Fruit fly (Drosophila melanogaster): ENCODE results near the gene stumps.

stumps gene

DNA sequence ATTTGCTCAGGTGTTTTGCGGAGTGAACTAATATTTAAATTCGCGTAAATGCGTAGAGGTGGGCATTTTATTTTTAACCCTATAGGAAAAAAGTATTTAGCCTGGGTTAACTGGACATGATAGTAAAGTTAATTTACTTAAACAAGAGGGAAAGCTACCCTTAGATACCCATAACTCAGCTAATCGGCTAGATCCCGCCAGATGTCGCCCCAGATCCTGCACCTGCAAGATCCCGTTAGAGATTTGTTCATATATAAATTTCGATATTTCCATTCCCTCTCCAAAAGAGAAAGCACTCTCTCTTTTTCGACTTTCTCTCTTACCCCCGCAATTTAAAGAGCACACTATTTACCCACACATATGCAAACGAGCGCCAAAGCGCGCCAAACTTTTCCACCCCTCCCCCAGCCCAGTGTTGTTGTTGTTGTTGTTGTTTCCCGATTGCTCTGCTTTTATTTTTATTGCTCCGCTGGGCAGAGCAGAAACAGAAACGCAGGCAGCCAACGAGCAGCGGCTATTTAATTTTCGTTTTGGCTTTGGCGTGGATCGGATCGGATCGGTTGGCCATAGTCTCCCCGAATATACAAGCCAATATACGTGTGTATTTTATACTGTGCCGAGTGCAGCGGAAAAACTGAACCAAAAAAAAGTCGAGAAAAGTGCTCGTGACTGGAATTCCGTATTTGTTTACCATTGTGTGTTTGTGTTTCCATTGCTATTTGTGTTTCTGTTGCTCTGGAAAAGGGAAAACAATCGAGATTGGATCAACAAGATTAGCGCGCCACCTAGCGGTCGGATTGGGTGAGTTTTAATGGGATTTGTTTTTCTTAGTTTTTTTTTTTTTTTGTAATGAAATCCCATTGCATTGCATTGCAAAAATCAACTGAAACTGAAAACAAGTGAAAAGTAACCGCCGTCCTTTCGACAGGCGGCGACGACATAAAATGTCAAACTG, at the start of gene stumps:
Gene stumps (plus strand): TSS at position 526 of the 955 bp plus-strand sequence.
- TF ChIP-seq CG8478 (optimal IDR thresholded peaks at IDR 0.05) (no peak), CTCF (optimal IDR thresholded peaks at IDR 0.05) (peak; percentile 76 to 81)

DNA sequence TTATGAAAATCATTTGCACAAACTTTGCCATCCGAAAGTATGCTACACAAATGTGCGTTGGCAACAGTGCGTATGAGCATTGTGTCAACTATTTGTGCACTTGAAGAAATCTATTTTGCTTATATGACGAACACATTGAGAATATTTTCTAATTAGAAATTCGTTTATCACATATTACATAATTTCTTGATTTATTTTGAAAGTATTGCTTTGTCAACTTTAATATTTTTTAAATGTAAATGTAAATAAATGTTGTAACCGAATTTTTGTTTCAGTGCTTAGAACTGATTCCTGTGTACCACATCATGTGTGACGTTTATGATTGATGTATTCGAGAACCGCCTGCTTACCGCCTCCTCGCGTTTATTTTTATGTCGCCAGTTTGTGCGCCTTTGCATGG, 35.0 kb upstream of the stumps start:
- TF ChIP-seq CTCF (optimal IDR thresholded peaks at IDR 0.05): no peak
- TF ChIP-seq CG8478 (optimal IDR thresholded peaks at IDR 0.05): no peak

DNA sequence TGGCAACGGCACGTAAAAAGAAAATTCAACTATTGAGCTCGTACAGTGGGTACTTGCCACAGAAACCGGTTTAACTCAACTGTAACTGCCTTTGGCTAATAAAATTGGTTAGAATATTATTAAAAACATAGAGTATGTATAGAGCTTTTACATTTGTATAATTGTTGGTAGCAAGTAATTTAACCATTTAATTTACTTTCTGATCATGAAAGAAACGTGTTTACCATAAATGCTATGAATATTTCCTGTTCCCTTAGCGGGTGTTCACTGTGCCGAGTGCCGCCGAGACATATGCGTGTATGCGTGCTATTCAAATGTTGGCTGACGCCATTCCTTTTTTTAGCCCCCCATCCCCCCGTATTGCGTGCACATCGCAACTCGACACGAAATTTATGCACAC, 28.3 kb upstream of the stumps start:
- no peak for TF ChIP-seq CG8478 (optimal IDR thresholded peaks at IDR 0.05)
- TF ChIP-seq CTCF (optimal IDR thresholded peaks at IDR 0.05): no peak

DNA sequence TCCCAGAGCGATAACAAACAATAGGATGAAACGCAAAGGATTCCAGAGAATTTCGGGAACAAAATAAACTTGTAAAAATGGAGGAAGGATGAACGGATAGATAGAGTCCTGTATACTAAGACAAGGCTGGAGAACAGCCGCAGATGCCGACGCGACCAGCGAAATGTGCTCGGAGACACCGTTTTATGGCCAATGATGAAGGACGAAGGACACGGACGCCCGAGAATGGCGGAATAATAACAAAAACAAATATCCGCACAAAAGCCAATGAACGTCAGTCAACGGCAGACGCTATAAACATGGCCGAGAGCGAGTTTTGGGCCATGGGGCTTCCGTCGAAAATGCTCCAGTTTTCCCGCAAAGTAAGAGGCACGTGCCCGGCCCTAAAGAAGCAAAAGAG, 22.0 kb upstream of the stumps start:
- TF ChIP-seq CTCF (optimal IDR thresholded peaks at IDR 0.05) (no peak), CG8478 (optimal IDR thresholded peaks at IDR 0.05) (no peak)

DNA sequence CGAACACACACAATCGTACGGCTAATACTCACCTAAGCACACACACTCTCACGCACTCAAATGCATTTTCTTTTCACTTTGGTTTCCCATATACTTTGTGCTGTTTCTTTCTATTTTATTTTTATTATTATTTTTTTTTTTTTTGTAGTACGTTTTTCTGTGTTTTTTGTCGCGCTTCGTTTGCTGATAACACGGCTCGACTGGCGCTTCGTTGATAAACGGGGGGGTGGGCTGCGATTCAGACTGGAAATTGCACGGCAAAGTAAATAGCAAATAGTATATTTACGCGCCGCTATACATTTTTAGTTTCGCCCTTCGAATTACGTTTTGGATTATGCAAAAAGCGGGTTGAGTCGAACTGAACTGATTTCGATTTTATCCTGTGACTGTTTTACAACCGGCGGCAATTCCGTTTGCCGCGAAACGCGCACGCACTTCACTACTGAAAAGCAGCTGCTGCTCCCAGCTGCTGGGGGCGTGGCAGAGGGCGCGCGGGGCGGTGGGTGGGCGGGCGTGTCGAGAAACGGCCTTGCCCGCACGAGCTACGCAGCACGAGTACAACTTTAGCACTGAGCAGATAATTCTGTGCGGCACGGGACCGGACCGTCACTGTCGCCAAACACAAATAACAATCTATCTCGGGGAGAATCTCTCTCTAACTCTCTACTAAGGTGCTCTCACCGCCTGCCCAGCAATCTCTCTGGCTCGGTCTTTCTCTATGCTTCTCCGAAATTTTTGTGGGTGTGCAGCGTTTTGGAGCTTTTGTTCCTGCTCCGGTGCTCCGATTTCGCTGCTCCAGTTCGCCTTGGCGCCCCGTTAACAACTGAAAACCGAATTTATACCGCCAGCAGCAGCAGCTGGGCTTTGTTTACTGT, 19.3 kb upstream of the stumps start, which contains the start of gene Pde6:
Gene Pde6 (minus strand): TSS at position 825 of the 875 bp plus-strand sequence.
- TF ChIP-seq CTCF (optimal IDR thresholded peaks at IDR 0.05) (no peak), CG8478 (optimal IDR thresholded peaks at IDR 0.05) (no peak)

DNA sequence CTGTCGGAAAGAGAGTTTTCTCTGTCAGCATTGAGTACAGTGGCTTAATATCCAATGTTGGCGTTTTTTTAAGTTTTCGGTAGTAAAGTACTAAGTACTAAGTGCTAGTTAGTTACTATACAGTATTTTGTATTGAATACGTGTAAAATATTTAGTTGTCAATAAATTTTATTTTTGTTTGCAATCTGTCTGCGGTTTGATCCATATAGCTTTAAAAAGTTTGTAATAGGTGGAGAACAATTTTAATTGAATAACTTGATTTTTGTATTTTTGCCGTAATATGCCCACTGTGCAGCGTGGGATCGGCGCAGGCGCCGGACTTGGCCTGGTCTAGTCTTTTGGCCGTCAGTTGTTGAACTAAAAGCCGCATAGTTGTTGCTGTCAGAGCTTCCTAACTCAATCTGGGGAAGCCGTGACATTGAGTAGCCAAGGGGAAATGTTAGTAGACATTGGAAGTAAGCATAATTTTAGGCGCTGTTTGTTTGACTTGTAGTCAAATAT, 18.6 kb upstream of the stumps start:
- TF ChIP-seq CTCF (optimal IDR thresholded peaks at IDR 0.05): no peak
- TF ChIP-seq CG8478 (optimal IDR thresholded peaks at IDR 0.05): no peak

DNA sequence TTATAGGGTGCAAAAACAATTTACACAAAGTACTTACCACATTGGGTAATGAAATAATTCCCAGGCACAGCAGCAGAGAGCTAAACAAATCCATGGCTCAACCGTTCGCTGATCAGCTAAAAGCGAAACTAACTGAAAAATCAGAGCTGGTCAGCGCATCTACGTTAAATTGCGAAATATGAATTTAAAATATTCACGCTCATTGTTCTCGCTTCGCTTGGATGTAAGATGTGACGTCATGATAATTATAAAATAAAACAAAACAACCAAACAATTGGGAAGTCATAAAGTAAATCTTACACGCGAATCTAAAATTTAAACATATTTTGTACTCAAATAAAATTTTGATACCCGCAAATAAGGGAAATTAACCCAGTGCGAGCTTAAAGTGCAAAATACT, 17.1 kb upstream of the stumps start, which contains the start of gene CG14854:
Gene CG14854 (minus strand): TSS at position 101 of the 400 bp plus-strand sequence.
- TF ChIP-seq CG8478 (optimal IDR thresholded peaks at IDR 0.05) (no peak), CTCF (optimal IDR thresholded peaks at IDR 0.05) (no peak)

DNA sequence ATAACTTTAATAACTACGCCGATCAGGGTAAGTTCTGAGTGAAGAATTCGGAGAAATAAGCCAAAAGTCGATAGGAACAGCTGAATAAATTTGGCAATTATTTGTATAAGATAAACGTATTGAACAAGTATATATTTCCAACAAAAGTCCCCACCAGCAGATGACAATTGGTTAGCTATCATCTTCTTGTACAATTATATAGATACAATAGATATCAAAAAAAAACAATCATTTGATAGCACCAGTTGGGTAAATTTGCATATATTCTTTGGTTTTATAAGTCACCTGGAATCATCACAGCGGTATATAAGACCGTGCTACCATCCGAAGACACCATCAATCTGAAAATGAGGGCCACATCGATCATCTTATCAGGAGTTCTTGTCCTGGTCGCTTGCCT, 16.4 kb upstream of the stumps start, which contains the start of gene Jig:
Gene Jig (plus strand): TSS at position 301 of the 400 bp plus-strand sequence.
- no peak for TF ChIP-seq CTCF (optimal IDR thresholded peaks at IDR 0.05)
- TF ChIP-seq CG8478 (optimal IDR thresholded peaks at IDR 0.05): no peak

DNA sequence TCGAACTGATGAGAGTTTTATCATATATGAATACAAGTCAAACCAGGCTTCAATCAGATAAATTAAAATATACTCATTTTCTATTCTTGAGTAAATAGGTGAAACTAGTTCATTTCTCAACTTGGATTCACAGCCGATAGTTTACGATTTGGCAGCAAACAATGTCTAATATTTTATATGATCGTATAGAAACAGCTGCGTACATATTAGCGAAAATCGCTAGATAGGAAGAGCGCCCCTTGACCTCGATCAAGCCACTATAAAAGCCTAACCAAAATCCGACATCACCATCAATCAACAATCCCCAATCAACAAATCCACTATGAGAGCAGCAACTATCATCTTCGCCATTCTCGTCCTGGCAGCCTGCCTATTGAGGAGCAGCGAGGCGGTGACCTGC, 15.0 kb upstream of the stumps start, which contains the start of gene CG14851:
Gene CG14851 (plus strand): TSS at position 301 of the 400 bp plus-strand sequence.
- TF ChIP-seq CG8478 (optimal IDR thresholded peaks at IDR 0.05): no peak
- TF ChIP-seq CTCF (optimal IDR thresholded peaks at IDR 0.05): no peak

DNA sequence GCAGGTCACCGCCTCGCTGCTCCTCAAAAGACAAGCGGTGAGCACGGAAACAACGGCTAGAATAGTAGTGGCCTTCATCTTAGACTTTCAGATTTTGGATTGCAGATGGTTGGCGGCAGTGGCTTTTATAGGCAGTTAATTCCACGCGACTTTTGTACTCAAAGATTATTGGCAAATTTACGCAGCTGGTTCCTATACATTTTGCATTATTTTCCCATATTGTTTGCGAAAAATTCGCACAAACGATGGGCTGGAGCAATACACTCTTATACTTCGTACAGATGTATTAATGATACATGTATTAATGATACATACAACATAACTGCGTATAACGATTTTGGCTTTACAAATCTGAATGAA, 12.3 kb upstream of the stumps start, which contains the start of gene CG8087:
Gene CG8087 (minus strand): TSS at position 101 of the 360 bp plus-strand sequence.
- TF ChIP-seq CG8478 (optimal IDR thresholded peaks at IDR 0.05) (no peak), CTCF (optimal IDR thresholded peaks at IDR 0.05) (no peak)

DNA sequence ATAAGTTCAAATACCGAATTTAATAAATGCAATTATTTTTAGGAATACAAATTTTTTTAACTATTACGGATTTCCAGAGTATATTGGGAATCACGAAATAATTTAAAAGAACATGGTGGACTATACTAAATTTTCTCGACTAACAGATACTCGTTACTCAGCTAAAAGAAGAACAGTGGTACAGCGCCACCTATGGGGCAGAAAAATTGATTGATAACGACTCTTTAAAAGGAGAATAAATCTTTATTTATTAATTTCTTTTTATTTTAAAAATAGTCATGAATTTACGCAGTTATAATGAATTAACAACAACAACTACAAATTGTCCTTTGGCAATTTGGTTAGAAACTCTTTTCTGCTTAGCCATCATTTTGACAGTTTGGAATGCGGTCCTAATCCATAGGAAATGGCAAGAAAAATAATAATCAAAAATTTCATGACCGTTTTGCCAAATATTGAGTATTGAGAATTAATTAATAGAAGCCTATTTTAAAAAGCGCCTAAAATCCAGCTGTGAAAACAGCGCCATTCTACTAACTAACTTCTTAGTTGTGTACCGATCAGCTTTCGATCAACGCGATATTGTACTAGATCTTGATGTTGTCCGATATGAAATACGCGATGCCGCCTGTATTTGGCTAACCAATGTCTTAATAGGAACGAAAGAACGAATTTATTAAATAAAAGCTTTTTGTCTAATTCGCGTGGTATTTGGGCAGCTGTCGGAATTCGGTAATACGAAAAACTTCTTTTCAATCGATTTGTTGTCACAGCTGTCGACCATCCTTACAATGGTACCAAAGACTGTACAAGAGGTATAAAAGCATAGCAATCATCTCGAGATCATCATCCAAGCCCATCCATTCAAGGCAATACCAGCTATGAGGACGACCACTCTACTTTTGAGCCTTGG, 11.7 kb upstream of the stumps start, which contains the start of gene CG14852:
Gene CG14852 (plus strand): TSS at position 863 of the 913 bp plus-strand sequence.
- TF ChIP-seq CG8478 (optimal IDR thresholded peaks at IDR 0.05): no peak
- TF ChIP-seq CTCF (optimal IDR thresholded peaks at IDR 0.05): peak; percentile 4 to 70

DNA sequence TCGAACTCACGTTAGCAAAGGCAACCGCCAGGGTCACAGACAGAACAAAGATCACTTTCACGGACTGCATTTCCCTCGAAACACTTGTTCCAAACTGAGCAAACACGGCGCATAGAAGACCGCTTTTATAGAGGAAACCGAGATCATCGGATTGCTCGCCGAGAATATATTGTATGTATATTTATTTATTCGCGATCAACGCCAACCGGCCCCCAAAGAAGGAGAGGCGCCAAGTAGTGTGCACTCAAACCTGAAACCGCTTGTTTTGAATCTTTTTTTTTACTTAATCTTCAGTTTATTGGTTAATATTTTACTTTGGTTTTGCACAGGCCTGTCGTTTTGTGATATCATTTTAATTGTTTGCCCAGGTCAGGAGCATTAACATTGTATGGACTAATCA, 9.7 kb upstream of the stumps start, which contains the start of gene CG31313:
Gene CG31313 (minus strand): TSS at position 101 of the 400 bp plus-strand sequence.
- TF ChIP-seq CG8478 (optimal IDR thresholded peaks at IDR 0.05): no peak
- no peak for TF ChIP-seq CTCF (optimal IDR thresholded peaks at IDR 0.05)

DNA sequence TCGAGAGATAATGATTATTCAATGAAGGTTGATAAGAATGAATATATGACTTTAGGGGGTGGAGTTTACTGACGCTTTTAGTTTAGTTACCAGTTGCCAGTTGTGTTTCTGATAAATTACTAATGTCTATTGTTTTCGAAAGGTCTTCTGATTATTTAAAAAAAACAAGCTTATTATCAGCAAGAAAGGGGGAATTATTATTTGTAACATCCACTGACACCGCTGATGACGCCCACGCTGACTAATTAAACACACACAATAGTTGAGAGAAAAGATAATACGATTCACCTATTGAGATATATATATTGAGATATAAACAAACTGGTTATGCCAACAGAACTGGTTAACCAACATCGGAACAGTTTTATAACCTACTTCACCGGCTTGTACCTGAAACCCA, 9.2 kb upstream of the stumps start:
- TF ChIP-seq CG8478 (optimal IDR thresholded peaks at IDR 0.05) (no peak), CTCF (optimal IDR thresholded peaks at IDR 0.05) (no peak)

Measured in S2 (cell line).